Worm (Caenorhabditis elegans) whole organism, midembryonic: Measurements from ENCODE around the gene his-42.

Experiments used
- T22C8.4 ChIP-seq: fragments of 200-800 bp; sonication (Bioruptor generic); IDR thresholded peaks from 2 replicates; pipeline ENCODE4 v1.3.6; 2022; ENCODE audit warnings: missing genetic modification characterization, missing compliant biosample characterization
- cog-1 ChIP-seq: sonication (generic microtip); optimal IDR thresholded peaks from 2 replicates; lab custom pipeline; 2016; ENCODE audit warnings: missing genetic modification characterization, missing compliant biosample characterization
- flt-1 ChIP-seq: fragments of 200-800 bp; sonication (Bioruptor generic); IDR thresholded peaks from 2 replicates; pipeline ENCODE4 v1.3.6; 2022; ENCODE audit warnings: missing genetic modification characterization, missing compliant biosample characterization
- klf-2 ChIP-seq: fragments of 200-800 bp; sonication (Bioruptor generic); conservative IDR thresholded peaks from 2 replicates; pipeline ENCODE4 v1.3.6; 2022; ENCODE audit warnings: missing genetic modification reagents, missing genetic modification characterization, missing compliant biosample characterization
- med-1 ChIP-seq: sonication (generic microtip); optimal IDR thresholded peaks from 2 replicates; lab custom pipeline; 2017; ENCODE audit warnings: missing genetic modification characterization, mild to moderate bottlenecking, missing compliant biosample characterization, antibody characterized with exemption, missing genetic modification reagents; ENCODE audit not compliant: insufficient read depth
- ref-1 ChIP-seq: fragments of 200-800 bp; sonication (Bioruptor generic); conservative IDR thresholded peaks from 2 replicates; pipeline ENCODE4 v1.3.6; 2022; ENCODE audit warnings: missing genetic modification reagents, missing genetic modification characterization, missing compliant biosample characterization
- tab-1 ChIP-seq: fragments of 200-800 bp; sonication (Bioruptor generic); IDR thresholded peaks from 2 replicates; pipeline ENCODE4 v1.3.6; 2022; ENCODE audit warnings: missing genetic modification characterization, missing compliant biosample characterization
- ztf-23 ChIP-seq: fragments of 200-800 bp; sonication (Bioruptor generic); IDR thresholded peaks from 2 replicates; pipeline ENCODE4 v1.3.6; 2022; ENCODE audit warnings: missing genetic modification reagents, missing genetic modification characterization, missing compliant biosample characterization
- ztf-29 ChIP-seq: fragments of 200-800 bp; sonication (Bioruptor generic); IDR thresholded peaks from 2 replicates; pipeline ENCODE4 v1.3.6; 2022; ENCODE audit warnings: missing genetic modification reagents, missing genetic modification characterization, missing compliant biosample characterization

DNA sequence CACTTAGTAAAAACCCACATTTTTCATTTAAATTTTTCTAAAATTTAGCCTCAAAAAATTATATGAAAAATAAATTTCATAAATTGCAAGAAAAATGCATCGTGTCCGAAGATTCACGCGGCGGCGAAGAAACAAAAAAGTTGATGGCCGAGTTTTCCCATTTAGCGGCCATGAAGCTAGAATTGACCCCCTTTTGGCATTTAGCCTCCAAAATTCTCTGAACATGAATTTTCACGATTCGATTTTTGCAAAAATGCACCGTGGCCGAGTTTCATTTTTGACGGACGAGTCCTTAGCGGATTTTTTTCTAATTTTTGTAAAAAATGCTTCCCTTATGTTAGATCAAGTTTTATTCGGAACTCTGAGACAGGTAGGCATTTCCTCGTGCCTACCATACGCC lies 13.0 kb downstream of the his-42 start:
- TF ChIP-seq ztf-23 (no peak), tab-1 (GFP tag; lab: Robert Waterston, UW) (no peak), med-1 (GFP tag; lab: Kevin White, UChicago) (no peak), klf-2 (no peak), cog-1 (tag; lab: Kevin White, UChicago) (no peak), ref-1 (GFP tag; lab: Robert Waterston, UW) (no peak), flt-1 (no peak), T22C8.4 (GFP tag; lab: Robert Waterston, UW) (no peak), ztf-29 (GFP tag; lab: Robert Waterston, UW) (no peak)
